Fruit fly (Drosophila melanogaster) whole organism, embryonic: ENCODE results near the gene CG45045.
A peak's percentile ranks its signal among the peaks of the same experiment; 100 is the strongest.

Experiments used
- Blimp-1 ChIP-seq: fragments of 200-800 bp; sonication (Bioruptor generic); optimal IDR thresholded peaks from 3 replicates; lab custom pipeline; 2018; ENCODE audit warnings: missing biosample characterization, missing genetic modification characterization, mild to moderate bottlenecking, moderate library complexity, missing genetic modification reagents
- CG10431 ChIP-seq: fragments of 200-800 bp; sonication (Bioruptor generic); optimal IDR thresholded peaks from 3 replicates; lab custom pipeline; 2018; ENCODE audit warnings: missing biosample characterization, mild to moderate bottlenecking, missing genetic modification characterization
- CG13424 ChIP-seq: fragments of 200-800 bp; sonication (Bioruptor generic); optimal IDR thresholded peaks from 2 replicates; lab custom pipeline; 2019; ENCODE audit warnings: missing biosample characterization, mild to moderate bottlenecking, missing genetic modification characterization, moderate library complexity
- CG14860 ChIP-seq: fragments of 200-800 bp; sonication (Bioruptor generic); IDR thresholded peaks from 3 replicates; pipeline ENCODE4 v1.3.6; 2022; ENCODE audit warnings: missing biosample characterization, missing genetic modification characterization; ENCODE audit not compliant: partially characterized antibody
- CG16813 ChIP-seq: fragments of 200-800 bp; sonication (Bioruptor generic); IDR thresholded peaks from 3 replicates; pipeline ENCODE4 v1.3.6; 2022; ENCODE audit warnings: missing biosample characterization, missing genetic modification characterization; ENCODE audit not compliant: partially characterized antibody
- CG17829 ChIP-seq: fragments of 200-800 bp; optimal IDR thresholded peaks from 2 replicates; lab custom pipeline; 2019; ENCODE audit warnings: missing biosample characterization, mild to moderate bottlenecking, missing genetic modification characterization, moderate library complexity
- CG3163 ChIP-seq: fragments of 200-800 bp; sonication (Bioruptor generic); optimal IDR thresholded peaks from 3 replicates; lab custom pipeline; 2016; ENCODE audit warnings: missing biosample characterization, missing genetic modification characterization
- CG34376 ChIP-seq: fragments of 200-800 bp; sonication (Bioruptor generic); optimal IDR thresholded peaks from 2 replicates; lab custom pipeline; 2018; ENCODE audit warnings: missing biosample characterization, mild to moderate bottlenecking, missing genetic modification characterization
- CG4424 ChIP-seq: fragments of 200-800 bp; sonication (Bioruptor generic); optimal IDR thresholded peaks from 3 replicates; lab custom pipeline; 2016; ENCODE audit warnings: missing biosample characterization, missing genetic modification characterization
- CG4854 ChIP-seq: fragments of 200-800 bp; sonication (Bioruptor generic); optimal IDR thresholded peaks from 2 replicates; lab custom pipeline; 2016; ENCODE audit warnings: missing biosample characterization, missing genetic modification characterization, inconsistent platforms
- CG6272 ChIP-seq: fragments of 200-800 bp; sonication (Bioruptor generic); IDR thresholded peaks from 2 replicates; pipeline ENCODE4 v1.3.6; 2022; ENCODE audit warnings: missing biosample characterization, missing genetic modification characterization
- CG7928 ChIP-seq: fragments of 200-800 bp; sonication (Bioruptor generic); optimal IDR thresholded peaks from 2 replicates; lab custom pipeline; 2017; ENCODE audit warnings: missing biosample characterization, mild to moderate bottlenecking, missing genetic modification characterization
- CG8089 ChIP-seq: fragments of 200-800 bp; sonication (Bioruptor generic); optimal IDR thresholded peaks from 3 replicates; lab custom pipeline; 2016; ENCODE audit warnings: missing biosample characterization, missing genetic modification characterization
- CG9609 ChIP-seq: fragments of 200-800 bp; sonication (Bioruptor generic); optimal IDR thresholded peaks from 3 replicates; lab custom pipeline; 2016; ENCODE audit warnings: missing biosample characterization, missing genetic modification characterization
- Dfd ChIP-seq, 2 experiments: fragments of >200 bp; optimal IDR thresholded peaks; 2 replicates each; lab custom pipeline; 2017; ENCODE audit warnings: missing biosample characterization in 2 of 2, missing genetic modification characterization in 2 of 2
- Dip3 ChIP-seq: fragments of 200-800 bp; sonication (Bioruptor generic); optimal IDR thresholded peaks from 3 replicates; lab custom pipeline; 2016; ENCODE audit warnings: missing biosample characterization, missing genetic modification characterization
- Dref ChIP-seq: fragments of 200-800 bp; sonication (Bioruptor generic); IDR thresholded peaks from 2 replicates; pipeline ENCODE4 v1.3.6; 2022; ENCODE audit warnings: missing biosample characterization, missing genetic modification characterization
- Drgx ChIP-seq: fragments of 200-800 bp; sonication (Bioruptor generic); IDR thresholded peaks from 2 replicates; pipeline ENCODE4 v1.3.6; 2022; ENCODE audit warnings: missing biosample characterization, missing genetic modification characterization
- Ets97D ChIP-seq: fragments of 200-800 bp; sonication (Bioruptor generic); optimal IDR thresholded peaks from 3 replicates; lab custom pipeline; 2016; ENCODE audit warnings: missing biosample characterization, missing genetic modification characterization
- GATAe ChIP-seq: fragments of 200-800 bp; sonication (Bioruptor generic); conservative IDR thresholded peaks from 2 replicates; pipeline ENCODE4 v1.3.6; 2022; ENCODE audit warnings: missing biosample characterization, missing genetic modification characterization
- HmgZ ChIP-seq: fragments of 200-800 bp; sonication (Bioruptor generic); optimal IDR thresholded peaks from 2 replicates; lab custom pipeline; 2018; ENCODE audit warnings: missing biosample characterization, mild to moderate bottlenecking, missing genetic modification characterization
- Hmr ChIP-seq: fragments of 200-800 bp; sonication (Bioruptor generic); optimal IDR thresholded peaks from 3 replicates; lab custom pipeline; 2017; ENCODE audit warnings: mild to moderate bottlenecking, missing biosample characterization, missing genetic modification reagents, missing genetic modification characterization
- Neu2 ChIP-seq: fragments of 200-800 bp; sonication (Bioruptor generic); optimal IDR thresholded peaks from 3 replicates; lab custom pipeline; 2016; ENCODE audit warnings: missing biosample characterization, missing genetic modification characterization, borderline replicate concordance
- Ptx1 ChIP-seq: fragments of 200-800 bp; sonication (Bioruptor generic); IDR thresholded peaks from 2 replicates; pipeline ENCODE4 v1.3.6; 2022; ENCODE audit warnings: missing biosample characterization, missing genetic modification characterization
- Xrp1 ChIP-seq: fragments of 200-800 bp; sonication (Bioruptor generic); IDR thresholded peaks from 2 replicates; pipeline ENCODE4 v1.3.6; 2022; ENCODE audit warnings: missing biosample characterization, missing genetic modification characterization
- al ChIP-seq: fragments of 200-800 bp; sonication (Bioruptor generic); IDR thresholded peaks from 2 replicates; pipeline ENCODE4 v1.3.6; 2022; ENCODE audit warnings: missing biosample characterization, missing genetic modification characterization
- cato ChIP-seq: fragments of 200-800 bp; sonication (Bioruptor generic); optimal IDR thresholded peaks from 2 replicates; lab custom pipeline; 2016; ENCODE audit warnings: missing biosample characterization, missing genetic modification characterization, borderline replicate concordance
- croc ChIP-seq: fragments of 200-800 bp; sonication (Bioruptor generic); conservative IDR thresholded peaks from 3 replicates; pipeline ENCODE4 v1.3.6; 2022; ENCODE audit warnings: missing biosample characterization, missing genetic modification characterization
- ewg ChIP-seq: fragments of 200-800 bp; sonication (Bioruptor generic); optimal IDR thresholded peaks from 3 replicates; lab custom pipeline; 2017; ENCODE audit warnings: mild to moderate bottlenecking, missing biosample characterization, missing genetic modification reagents, missing genetic modification characterization
- eyg ChIP-seq: fragments of 200-800 bp; sonication (Bioruptor generic); optimal IDR thresholded peaks from 3 replicates; lab custom pipeline; 2016; ENCODE audit warnings: missing biosample characterization, missing genetic modification characterization
- fu2 ChIP-seq: fragments of 200-800 bp; sonication (Bioruptor generic); optimal IDR thresholded peaks from 2 replicates; lab custom pipeline; 2016; ENCODE audit warnings: missing biosample characterization, missing genetic modification characterization
- gro ChIP-seq: fragments of 200-800 bp; sonication (Bioruptor generic); optimal IDR thresholded peaks from 2 replicates; lab custom pipeline; 2016; ENCODE audit warnings: missing biosample characterization, missing genetic modification characterization
- gsb ChIP-seq: fragments of 200-800 bp; sonication (Bioruptor generic); IDR thresholded peaks from 2 replicates; pipeline ENCODE4 v1.3.6; 2022; ENCODE audit warnings: missing biosample characterization, missing genetic modification characterization
- her ChIP-seq: fragments of 200-800 bp; sonication (Bioruptor generic); optimal IDR thresholded peaks from 2 replicates; lab custom pipeline; 2016; ENCODE audit warnings: missing biosample characterization, missing genetic modification characterization
- hkb ChIP-seq, 2 experiments: fragments of 200-800 bp in 1 of 2; fragments of >200 bp in 1 of 2; sonication (Bioruptor generic) in 1 of 2; IDR thresholded peaks in 1 of 2; optimal IDR thresholded peaks in 1 of 2; 2 replicates each; pipeline versions ENCODE4 v1.3.6 to Lab custom; 2017 to 2022; ENCODE audit warnings: missing biosample characterization in 1 of 2, missing genetic modification characterization in 1 of 2
- jumu ChIP-seq: fragments of 200-800 bp; sonication (Bioruptor generic); optimal IDR thresholded peaks from 3 replicates; lab custom pipeline; 2016; ENCODE audit warnings: missing biosample characterization, missing genetic modification characterization
- knrl ChIP-seq: fragments of 200-800 bp; sonication (Bioruptor generic); IDR thresholded peaks from 3 replicates; pipeline ENCODE4 v1.3.6; 2022; ENCODE audit warnings: missing biosample characterization, missing genetic modification characterization; ENCODE audit not compliant: partially characterized antibody
- nerfin-2 ChIP-seq: fragments of 200-800 bp; sonication (Bioruptor generic); IDR thresholded peaks from 2 replicates; pipeline ENCODE4 v1.3.6; 2022; ENCODE audit warnings: missing biosample characterization, missing genetic modification characterization; ENCODE audit not compliant: partially characterized antibody
- oc ChIP-seq: fragments of 200-800 bp; sonication (Bioruptor generic); optimal IDR thresholded peaks from 2 replicates; lab custom pipeline; 2018; ENCODE audit warnings: missing biosample characterization, mild to moderate bottlenecking, missing genetic modification characterization, moderate library complexity
- pan ChIP-seq, 4 experiments: fragments of >200 bp in 3 of 4; fragments of 200-800 bp in 1 of 4; sonication (Bioruptor generic) in 1 of 4; optimal IDR thresholded peaks in 3 of 4; IDR thresholded peaks in 1 of 4; 2 replicates each; pipeline versions ENCODE4 v1.3.6 to Lab custom; 2017 to 2022; ENCODE audit warnings: missing biosample characterization in 2 of 4, missing genetic modification characterization in 2 of 4, mixed read lengths in 1 of 4
- tin ChIP-seq: fragments of 200-800 bp; sonication (Bioruptor generic); optimal IDR thresholded peaks from 3 replicates; lab custom pipeline; 2016; ENCODE audit warnings: missing biosample characterization, missing genetic modification characterization
- vnd ChIP-seq: fragments of 200-800 bp; sonication (Bioruptor generic); IDR thresholded peaks from 3 replicates; pipeline ENCODE4 v1.3.6; 2022; ENCODE audit warnings: missing biosample characterization, missing genetic modification characterization; ENCODE audit not compliant: partially characterized antibody
- wor ChIP-seq: fragments of 200-800 bp; sonication (Bioruptor generic); IDR thresholded peaks from 2 replicates; pipeline ENCODE4 v1.3.6; 2022; ENCODE audit warnings: missing biosample characterization, missing genetic modification characterization

CG45045 gene

dm6 chr3R:17686875-17687274 lies 19.5 kb downstream of the CG45045 start, which contains the start of gene CG31249 (continued):
- no peak for TF ChIP-seq Xrp1 (GFP tag; lab: Robert Waterston, UW)
- TF ChIP-seq Ets97D (GFP tag; lab: Kevin White, UChicago), result peak; percentile 9
- TF ChIP-seq Drgx, result no peak
- peak; percentile 29 for TF ChIP-seq CG17829 (tag; lab: Kevin White, UChicago)
- TF ChIP-seq tin (GFP tag; lab: Kevin White, UChicago), result no peak
- TF ChIP-seq CG6272 (GFP tag; lab: Robert Waterston, UW), result no peak
- TF ChIP-seq croc (GFP tag; lab: Robert Waterston, UW), result no peak
- no peak for TF ChIP-seq wor (GFP tag; lab: Robert Waterston, UW)
- TF ChIP-seq CG14860 (GFP tag; lab: Robert Waterston, UW), result 0 out of 3 replicates have a peak, but pooled peaks have one; percentile 40
- peak; percentile 8 for TF ChIP-seq HmgZ (tag; lab: Kevin White, UChicago)
- no peak for TF ChIP-seq Ptx1 (GFP tag; lab: Robert Waterston, UW)
- no peak for TF ChIP-seq gsb
- no peak for TF ChIP-seq jumu
- TF ChIP-seq CG10431 (GFP tag; lab: Kevin White, UChicago), result no peak
- TF ChIP-seq oc (tag; lab: Kevin White, UChicago), result no peak
- no peak for TF ChIP-seq her (GFP tag; lab: Kevin White, UChicago)
- TF ChIP-seq CG3163 (GFP tag; lab: Kevin White, UChicago), result no peak
- TF ChIP-seq CG34376 (GFP tag; lab: Kevin White, UChicago), result no peak
- peak; percentile 77 for TF ChIP-seq Dref (GFP tag; lab: Robert Waterston, UW)
- TF ChIP-seq Hmr (GFP tag; lab: Kevin White, UChicago), result no peak
- TF ChIP-seq al (GFP tag; lab: Robert Waterston, UW), result no peak
- TF ChIP-seq knrl (GFP tag; lab: Robert Waterston, UW), result peak; percentile 53; the same call in 2 of the 3 replicates
- no peak for TF ChIP-seq Dip3 (GFP tag; lab: Kevin White, UChicago)
- TF ChIP-seq CG16813 (GFP tag; lab: Robert Waterston, UW), result peak; percentile 65
- no peak for TF ChIP-seq nerfin-2 (GFP tag; lab: Robert Waterston, UW)
- no peak for TF ChIP-seq CG4854 (GFP tag; lab: Kevin White, UChicago)
- no peak for TF ChIP-seq ewg (GFP tag; lab: Kevin White, UChicago)
- TF ChIP-seq CG7928, result peak; percentile 90
- no peak for TF ChIP-seq CG9609 (GFP tag; lab: Kevin White, UChicago)
- peak; percentile 32; the same call in 1 of the 3 replicates for TF ChIP-seq vnd (GFP tag; lab: Robert Waterston, UW)
- TF ChIP-seq Dfd (GFP tag; optimal IDR thresholded peaks at IDR 0.05; lab: Kevin White, UChicago), result no peak
- no peak for TF ChIP-seq pan (optimal IDR thresholded peaks at IDR 0.05; lab: Kevin White, UChicago)
- no peak for TF ChIP-seq pan (GFP tag; optimal IDR thresholded peaks at IDR 0.05 in 1 of 2, IDR thresholded peaks at IDR 0.05 in 1 of 2)
- peak; percentile 49 for TF ChIP-seq CG13424 (tag; lab: Kevin White, UChicago)
- TF ChIP-seq cato, result no peak
- no peak for TF ChIP-seq CG8089 (GFP tag; lab: Kevin White, UChicago)
- no peak for TF ChIP-seq hkb (optimal IDR thresholded peaks at IDR 0.05; lab: Kevin White, UChicago)
- TF ChIP-seq hkb (GFP tag; IDR thresholded peaks at IDR 0.05; lab: Robert Waterston, UW), result no peak
- no peak for TF ChIP-seq fu2 (GFP tag; lab: Kevin White, UChicago)
- TF ChIP-seq gro (GFP tag; lab: Kevin White, UChicago), result no peak
- TF ChIP-seq eyg (GFP tag; lab: Kevin White, UChicago), result no peak
- TF ChIP-seq Neu2, result no peak
- no peak for TF ChIP-seq Blimp-1 (GFP tag; lab: Kevin White, UChicago)
- TF ChIP-seq CG4424, result peak; percentile 44
- no peak for TF ChIP-seq GATAe (GFP tag; lab: Robert Waterston, UW)
